Worm (Caenorhabditis elegans) whole organism, L1 larva: Measurements from ENCODE around the gene gpr-1.

Experiments
- aha-1 ChIP-seq: fragments of 150-350 bp; optimal IDR thresholded peaks from 2 replicates; lab custom pipeline; 2014; ENCODE audit warnings: missing biosample characterization, missing genetic modification characterization
- ceh-8 ChIP-seq: fragments of 200-800 bp; sonication (Bioruptor generic); optimal IDR thresholded peaks from 2 replicates; lab custom pipeline; 2018; ENCODE audit warnings: mild to moderate bottlenecking, missing genetic modification characterization, moderate library complexity, missing compliant biosample characterization
- ceh-90 ChIP-seq: sonication (generic microtip); optimal IDR thresholded peaks from 2 replicates; lab custom pipeline; 2016; ENCODE audit warnings: missing genetic modification characterization, missing compliant biosample characterization
- ces-1 ChIP-seq: fragments of 150-350 bp; optimal IDR thresholded peaks from 2 replicates; lab custom pipeline; 2014; ENCODE audit warnings: missing biosample characterization, missing genetic modification reagents, missing genetic modification characterization
- efl-1 ChIP-seq, 4 experiments: fragments of 150-350 bp; optimal IDR thresholded peaks in 3 of 4; peaks in 1 of 4; 1 replicate in 1 of 4; 2 replicates in 3 of 4; lab custom pipeline; 2014; ENCODE audit warnings: missing biosample characterization in 2 of 4, missing genetic modification characterization in 2 of 4, missing genetic modification reagents in 2 of 4
- egl-27 ChIP-seq, 2 experiments: fragments of 150-350 bp in 1 of 2; sonication (generic microtip); optimal IDR thresholded peaks; 3 replicates each; lab custom pipeline; 2017 to 2018; ENCODE audit warnings: missing biosample characterization in 2 of 2, missing genetic modification characterization in 2 of 2, missing genetic modification reagents in 2 of 2
- elt-2 ChIP-seq: sonication (generic microtip); optimal IDR thresholded peaks from 2 replicates; lab custom pipeline; 2016; ENCODE audit warnings: missing genetic modification characterization, mild to moderate bottlenecking, inconsistent platforms, missing compliant biosample characterization, missing genetic modification reagents
- fkh-10 ChIP-seq: sonication (generic microtip); optimal IDR thresholded peaks from 2 replicates; lab custom pipeline; 2017; ENCODE audit warnings: missing biosample characterization, missing genetic modification reagents, missing genetic modification characterization
- fkh-8 ChIP-seq: sonication (generic microtip); optimal IDR thresholded peaks from 2 replicates; lab custom pipeline; 2016; ENCODE audit warnings: mild to moderate bottlenecking, missing genetic modification characterization, missing compliant biosample characterization
- grh-1 ChIP-seq: fragments of 200-800 bp; sonication (Bioruptor generic); IDR thresholded peaks from 2 replicates; pipeline ENCODE4 v1.3.6; 2022; ENCODE audit warnings: missing genetic modification reagents, missing genetic modification characterization, missing compliant biosample characterization
- hlh-17 ChIP-seq: fragments of 200-800 bp; sonication (Bioruptor generic); optimal IDR thresholded peaks from 2 replicates; lab custom pipeline; 2018; ENCODE audit warnings: missing genetic modification characterization, mild to moderate bottlenecking, missing compliant biosample characterization, moderate library complexity, borderline replicate concordance
- hlh-4 ChIP-seq: sonication (generic microtip); optimal IDR thresholded peaks from 2 replicates; lab custom pipeline; 2016; ENCODE audit warnings: mild to moderate bottlenecking, missing genetic modification characterization, missing compliant biosample characterization
- isw-1 ChIP-seq: fragments of 200-800 bp; sonication (Bioruptor generic); IDR thresholded peaks from 2 replicates; pipeline ENCODE4 v1.3.6; 2022; ENCODE audit warnings: missing genetic modification characterization, missing compliant biosample characterization
- lin-13 ChIP-seq: fragments of 150-350 bp; optimal IDR thresholded peaks from 2 replicates; lab custom pipeline; 2014; ENCODE audit warnings: missing biosample characterization, missing genetic modification reagents, missing genetic modification characterization
- lin-14 ChIP-seq: fragments of 200-800 bp; sonication (Bioruptor generic); optimal IDR thresholded peaks from 2 replicates; lab custom pipeline; 2018; ENCODE audit warnings: mild to moderate bottlenecking, missing genetic modification characterization, moderate library complexity, missing compliant biosample characterization
- lin-15B ChIP-seq: fragments of 150-350 bp; sonication (generic microtip); optimal IDR thresholded peaks from 3 replicates; lab custom pipeline; 2014; ENCODE audit warnings: missing biosample characterization, missing genetic modification characterization
- lin-35 ChIP-seq, 2 experiments: fragments of 150-350 bp; optimal IDR thresholded peaks; 2 replicates each; lab custom pipeline; 2014; ENCODE audit warnings: missing biosample characterization in 2 of 2, missing genetic modification characterization in 2 of 2, missing genetic modification reagents in 2 of 2
- mef-2 ChIP-seq: fragments of 150-350 bp; optimal IDR thresholded peaks from 2 replicates; lab custom pipeline; 2014; ENCODE audit warnings: missing biosample characterization, missing genetic modification characterization
- nhr-12 ChIP-seq: sonication (generic microtip); optimal IDR thresholded peaks from 2 replicates; lab custom pipeline; 2017; ENCODE audit warnings: missing biosample characterization, missing genetic modification characterization
- nhr-71 ChIP-seq: sonication (generic microtip); optimal IDR thresholded peaks from 2 replicates; lab custom pipeline; 2016; ENCODE audit warnings: mild to moderate bottlenecking, missing genetic modification characterization, moderate library complexity, missing compliant biosample characterization
- nhr-84 ChIP-seq: sonication (generic microtip); optimal IDR thresholded peaks from 2 replicates; lab custom pipeline; 2017; ENCODE audit warnings: missing biosample characterization, missing genetic modification characterization
- nhr-90 ChIP-seq: sonication (generic microtip); optimal IDR thresholded peaks from 2 replicates; lab custom pipeline; 2016; ENCODE audit warnings: mild to moderate bottlenecking, missing genetic modification characterization, missing compliant biosample characterization; ENCODE audit not compliant: poor library complexity
- pqm-1 ChIP-seq: sonication (generic microtip); optimal IDR thresholded peaks from 3 replicates; lab custom pipeline; 2017; ENCODE audit warnings: missing biosample characterization, missing genetic modification characterization
- skn-1 ChIP-seq: fragments of 150-350 bp; optimal IDR thresholded peaks from 2 replicates; lab custom pipeline; 2014; ENCODE audit warnings: missing biosample characterization, missing genetic modification characterization
- sox-4 ChIP-seq: sonication (generic microtip); optimal IDR thresholded peaks from 2 replicates; lab custom pipeline; 2016; ENCODE audit warnings: missing genetic modification characterization, missing compliant biosample characterization
- swsn-7 ChIP-seq: sonication (generic microtip); optimal IDR thresholded peaks from 2 replicates; lab custom pipeline; 2016; ENCODE audit warnings: missing genetic modification characterization, missing compliant biosample characterization
- tlp-1 ChIP-seq: fragments of 150-350 bp; optimal IDR thresholded peaks from 2 replicates; lab custom pipeline; 2014; ENCODE audit warnings: missing biosample characterization, missing genetic modification characterization
- unc-62 ChIP-seq: fragments of 150-350 bp; optimal IDR thresholded peaks from 2 replicates; lab custom pipeline; 2014; ENCODE audit warnings: missing biosample characterization, missing genetic modification reagents, missing genetic modification characterization
- unc-86 ChIP-seq: sonication (generic microtip); optimal IDR thresholded peaks from 2 replicates; lab custom pipeline; 2016; ENCODE audit warnings: missing genetic modification characterization, missing compliant biosample characterization
- unc-98 ChIP-seq: fragments of 200-800 bp; sonication (Bioruptor generic); IDR thresholded peaks from 2 replicates; pipeline ENCODE4 v1.3.6; 2022; ENCODE audit warnings: missing genetic modification characterization, missing compliant biosample characterization
- vab-15 ChIP-seq: sonication (generic microtip); optimal IDR thresholded peaks from 2 replicates; lab custom pipeline; 2017; ENCODE audit warnings: missing genotype, mild to moderate bottlenecking, missing genetic modification characterization, missing compliant biosample characterization
- zag-1 ChIP-seq: fragments of 150-350 bp; optimal IDR thresholded peaks from 2 replicates; lab custom pipeline; 2014; ENCODE audit warnings: missing biosample characterization, missing genetic modification characterization
- zip-4 ChIP-seq: fragments of 200-800 bp; sonication (Bioruptor generic); optimal IDR thresholded peaks from 2 replicates; lab custom pipeline; 2018; ENCODE audit warnings: mild to moderate bottlenecking, missing genetic modification characterization, moderate library complexity, missing compliant biosample characterization
- ztf-11 ChIP-seq, 2 experiments: sonication (generic microtip); optimal IDR thresholded peaks; 2 replicates each; lab custom pipeline; 2016 to 2017; ENCODE audit warnings: missing genetic modification characterization in 2 of 2, missing biosample characterization in 1 of 2, missing compliant biosample characterization in 1 of 2
- ztf-4 ChIP-seq: fragments of 150-350 bp; optimal IDR thresholded peaks from 2 replicates; lab custom pipeline; 2014; ENCODE audit warnings: missing biosample characterization, missing genetic modification characterization

The gpr-1 gene

DNA sequence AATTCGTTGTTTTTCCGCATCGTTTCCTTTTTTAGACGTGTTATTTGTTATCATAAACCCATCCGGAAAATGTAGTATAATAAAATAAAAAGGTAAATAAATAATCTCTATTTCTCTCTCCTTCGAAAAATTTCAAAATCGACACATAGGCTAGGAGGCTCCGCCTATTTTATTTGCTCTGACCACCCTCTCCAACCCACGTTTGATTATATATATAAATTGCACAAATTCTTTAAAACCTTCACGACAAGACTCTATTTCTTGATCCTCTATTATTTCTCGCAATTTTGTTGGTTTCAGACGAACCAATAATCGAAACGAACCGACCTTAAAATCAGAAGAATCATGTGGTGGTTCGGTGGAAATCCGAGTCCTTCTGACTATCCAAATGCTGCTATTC lies 47.9 kb upstream of the gpr-1 start, which contains the start of gene doxa-1:
doxa-1 (plus strand) TSS at position 301 of the 400 bp plus-strand sequence.
- no peak for TF ChIP-seq isw-1
- no peak for TF ChIP-seq grh-1 (GFP tag; lab: Robert Waterston, UW)
- no peak for TF ChIP-seq ceh-8 (GFP tag; lab: Kevin White, UChicago)
- TF ChIP-seq zip-4 (GFP tag; lab: Kevin White, UChicago): no peak
- no peak for TF ChIP-seq fkh-10
- TF ChIP-seq skn-1 (tag; lab: Kevin White, UChicago): no peak
- TF ChIP-seq lin-35 (GFP tag; optimal IDR thresholded peaks at IDR 0.05; lab: Kevin White, UChicago): no peak
- TF ChIP-seq lin-15B (tag; lab: Kevin White, UChicago): no peak
- no peak for TF ChIP-seq ceh-90
- no peak for TF ChIP-seq ztf-11 (tag; optimal IDR thresholded peaks at IDR 0.05; lab: Kevin White, UChicago)
- TF ChIP-seq nhr-90: no peak
- TF ChIP-seq nhr-84 (tag; lab: Kevin White, UChicago): no peak

ce11 chrIII:8588592-8589153 lies 40.1 kb upstream of the gpr-1 start, which contains the start of gene glr-1:
Gene glr-1, minus strand, starts transcription at chrIII:8588642.
- TF ChIP-seq nhr-84 (tag; lab: Kevin White, UChicago) (no peak), aha-1 (tag; lab: Kevin White, UChicago) (no peak), zag-1 (tag; lab: Kevin White, UChicago) (no peak), lin-14 (peak; percentile 64), nhr-90 (no peak), unc-98 (GFP tag; lab: Robert Waterston, UW) (no peak), ztf-4 (tag; lab: Kevin White, UChicago) (no peak), hlh-17 (no peak), fkh-10 (peak; percentile 74), swsn-7 (tag; lab: Kevin White, UChicago) (no peak), ces-1 (GFP tag; lab: Kevin White, UChicago) (peak; percentile 71), efl-1 (optimal IDR thresholded peaks at IDR 0.05; lab: Kevin White, UChicago) (no peak), efl-1 (GFP tag; optimal IDR thresholded peaks at IDR 0.05 in 1 of 2; lab: Kevin White, UChicago) (peak in 1 of 2 experiments; percentile 43), fkh-8 (tag; lab: Kevin White, UChicago) (no peak), mef-2 (tag; lab: Kevin White, UChicago) (no peak), zip-4 (GFP tag; lab: Kevin White, UChicago) (no peak)

DNA sequence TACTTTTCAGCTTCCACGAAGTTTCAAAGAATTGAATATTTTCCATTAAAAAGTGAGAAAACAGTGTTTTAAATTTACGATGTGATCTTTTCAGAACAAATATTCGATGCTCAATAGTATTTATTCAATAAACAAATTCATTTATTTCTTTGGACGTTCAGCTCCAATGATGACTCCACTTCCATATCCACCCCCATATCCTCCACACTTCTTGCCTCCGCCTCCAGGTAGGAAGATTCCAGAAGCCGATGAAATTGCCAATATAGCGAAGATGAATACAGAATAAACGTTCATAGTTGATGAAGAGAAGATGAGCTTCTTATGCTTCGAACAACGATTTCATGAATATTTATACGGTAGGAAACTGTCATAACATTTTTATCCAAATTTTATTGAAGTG lies 39.5 kb upstream of the gpr-1 start, which contains the start of gene fip-3:
fip-3 (minus strand) TSS at position 294 of the 400 bp plus-strand sequence.
- TF ChIP-seq elt-2 (tag; lab: Kevin White, UChicago) (no peak), nhr-71 (tag; lab: Kevin White, UChicago) (no peak), zip-4 (GFP tag; lab: Kevin White, UChicago) (no peak), vab-15 (tag; lab: Kevin White, UChicago) (no peak), zag-1 (tag; lab: Kevin White, UChicago) (no peak), nhr-12 (tag; lab: Kevin White, UChicago) (no peak), egl-27 (tag; optimal IDR thresholded peaks at IDR 0.05; lab: Kevin White, UChicago) (no peak), unc-62 (no peak), pqm-1 (tag; lab: Kevin White, UChicago) (no peak), unc-86 (no peak), efl-1 (optimal IDR thresholded peaks at IDR 0.05; lab: Kevin White, UChicago) (no peak), efl-1 (GFP tag; optimal IDR thresholded peaks at IDR 0.05 in 1 of 2; lab: Kevin White, UChicago) (no peak), tlp-1 (tag; lab: Kevin White, UChicago) (no peak), lin-13 (GFP tag; lab: Kevin White, UChicago) (no peak), nhr-84 (tag; lab: Kevin White, UChicago) (no peak)
- TF ChIP-seq, all 84 proteins: peak for 0

- TF ChIP-seq hlh-4 (no peak), lin-13 (GFP tag; lab: Kevin White, UChicago) (no peak), sox-4 (tag; lab: Kevin White, UChicago) (no peak), ztf-4 (tag; lab: Kevin White, UChicago) (no peak), lin-15B (tag; lab: Kevin White, UChicago) (no peak), ceh-8 (GFP tag; lab: Kevin White, UChicago) (no peak)
These were observed 37.9 kb upstream of the gpr-1 start, which contains the start of gene fipr-16 for ce11 chrIII:8590882-8591281. Gene fipr-16, minus strand, starts transcription at chrIII:8590982.
